Fruit fly (Drosophila melanogaster) whole organism, pupa: ENCODE results near the gene TwdlH.

ENCODE experiments used
- CG10348 ChIP-seq: fragments of 200-800 bp; sonication (Bioruptor generic); IDR thresholded peaks from 2 replicates; pipeline ENCODE4 v1.3.6; 2022; ENCODE audit warnings: missing biosample characterization, missing genetic modification characterization
- CG12605 ChIP-seq: fragments of 200-800 bp; sonication (Bioruptor generic); IDR thresholded peaks from 2 replicates; pipeline ENCODE4 v1.3.6; 2022; ENCODE audit warnings: missing biosample characterization, missing genetic modification characterization
- CG13204 ChIP-seq: fragments of 200-800 bp; sonication (Bioruptor generic); optimal IDR thresholded peaks from 2 replicates; lab custom pipeline; 2018; ENCODE audit warnings: missing biosample characterization, mild to moderate bottlenecking, missing genetic modification characterization, moderate library complexity
- CG14655 ChIP-seq: fragments of 200-800 bp; sonication (Bioruptor generic); optimal IDR thresholded peaks from 3 replicates; lab custom pipeline; 2017; ENCODE audit warnings: mild to moderate bottlenecking, missing biosample characterization, missing genetic modification reagents, missing genetic modification characterization
- CG15710 ChIP-seq: fragments of 200-800 bp; sonication (Bioruptor generic); optimal IDR thresholded peaks from 2 replicates; lab custom pipeline; 2018; ENCODE audit warnings: missing biosample characterization, mild to moderate bottlenecking, missing genetic modification characterization, moderate library complexity
- CG17806 ChIP-seq: fragments of 200-800 bp; sonication (Bioruptor generic); optimal IDR thresholded peaks from 2 replicates; lab custom pipeline; 2018; ENCODE audit warnings: missing biosample characterization, mild to moderate bottlenecking, missing genetic modification characterization, moderate library complexity
- CG32121 ChIP-seq: fragments of 200-800 bp; sonication (Bioruptor generic); IDR thresholded peaks from 2 replicates; pipeline ENCODE4 v1.3.6; 2022; ENCODE audit warnings: missing biosample characterization, missing genetic modification characterization
- CG34367 ChIP-seq: fragments of 200-800 bp; sonication (Bioruptor generic); optimal IDR thresholded peaks from 2 replicates; lab custom pipeline; 2018; ENCODE audit warnings: missing biosample characterization, mild to moderate bottlenecking, missing genetic modification characterization
- CG4496 ChIP-seq: fragments of 200-800 bp; sonication (Bioruptor generic); IDR thresholded peaks from 3 replicates; pipeline ENCODE4 v1.3.6; 2022; ENCODE audit warnings: missing biosample characterization, missing genetic modification characterization
- CG8159 ChIP-seq: fragments of 200-800 bp; sonication (Bioruptor generic); optimal IDR thresholded peaks from 3 replicates; lab custom pipeline; 2018; ENCODE audit warnings: missing biosample characterization, mild to moderate bottlenecking, missing genetic modification characterization, moderate library complexity
- CG8301 ChIP-seq: fragments of 200-800 bp; sonication (Bioruptor generic); optimal IDR thresholded peaks from 2 replicates; lab custom pipeline; 2018; ENCODE audit warnings: missing biosample characterization, mild to moderate bottlenecking, missing genetic modification characterization
- CG9948 ChIP-seq: fragments of 200-800 bp; sonication (Bioruptor generic); optimal IDR thresholded peaks from 2 replicates; lab custom pipeline; 2018; ENCODE audit warnings: missing biosample characterization, mild to moderate bottlenecking, missing genetic modification characterization, moderate library complexity
- D1 ChIP-seq: fragments of 200-800 bp; sonication (Bioruptor generic); optimal IDR thresholded peaks from 2 replicates; lab custom pipeline; 2018; ENCODE audit warnings: missing biosample characterization, mild to moderate bottlenecking, missing genetic modification characterization, moderate library complexity
- EcR ChIP-seq: fragments of 200-800 bp; sonication (Bioruptor generic); optimal IDR thresholded peaks from 3 replicates; lab custom pipeline; 2019; ENCODE audit warnings: missing biosample characterization, missing genetic modification characterization, mild to moderate bottlenecking, moderate library complexity, missing genetic modification reagents
- Ets98B ChIP-seq: fragments of 200-800 bp; sonication (Bioruptor generic); IDR thresholded peaks from 2 replicates; pipeline ENCODE4 v1.3.6; 2022; ENCODE audit warnings: missing biosample characterization, missing genetic modification characterization
- Pif1A ChIP-seq: fragments of 200-800 bp; sonication (Bioruptor generic); optimal IDR thresholded peaks from 3 replicates; lab custom pipeline; 2016; ENCODE audit warnings: missing biosample characterization, missing genetic modification characterization
- Pif1B ChIP-seq: fragments of 200-800 bp; sonication (Bioruptor generic); optimal IDR thresholded peaks from 3 replicates; lab custom pipeline; 2016; ENCODE audit warnings: missing biosample characterization, missing genetic modification characterization
- Snoo ChIP-seq: fragments of 200-800 bp; sonication (Bioruptor generic); optimal IDR thresholded peaks from 3 replicates; lab custom pipeline; 2017; ENCODE audit warnings: missing biosample characterization, mild to moderate bottlenecking, missing genetic modification characterization, inconsistent platforms
- fd96Ca ChIP-seq: fragments of 200-800 bp; sonication (Bioruptor generic); IDR thresholded peaks from 3 replicates; pipeline ENCODE4 v1.3.6; 2022; ENCODE audit warnings: missing biosample characterization, missing genetic modification characterization
- gl ChIP-seq: fragments of 200-800 bp; sonication (Bioruptor generic); optimal IDR thresholded peaks from 2 replicates; lab custom pipeline; 2018; ENCODE audit warnings: missing biosample characterization, mild to moderate bottlenecking, missing genetic modification characterization
- rn ChIP-seq: fragments of 200-800 bp; sonication (Bioruptor generic); IDR thresholded peaks from 2 replicates; pipeline ENCODE4 v1.3.6; 2022; ENCODE audit warnings: missing biosample characterization, missing genetic modification characterization

TwdlH gene

dm6 chr3R:26633010-26633409, 522 bp upstream of the TwdlH start:
- TF ChIP-seq Ets98B (no peak), CG10348 (GFP tag; lab: Robert Waterston, UW) (no peak)
- TF ChIP-seq, all 21 proteins: peak for 0

dm6 chr3R:26634585-26634984, 1.1 kb downstream of the TwdlH start, which contains the start of gene TwdlR:
Gene TwdlR (plus strand): TSS chr3R:26634885.
- TF ChIP-seq Snoo (no peak), CG13204 (GFP tag; lab: Kevin White, UChicago) (no peak), Pif1A (GFP tag; lab: Kevin White, UChicago) (no peak), CG10348 (GFP tag; lab: Robert Waterston, UW) (no peak), CG8301 (no peak), Ets98B (no peak), CG4496 (no peak), CG32121 (GFP tag; lab: Robert Waterston, UW) (no peak), CG15710 (no peak)

dm6 chr3R:26636388-26636787, 2.9 kb downstream of the TwdlH start, which contains the start of gene TwdlS:
Gene TwdlS (plus strand): TSS chr3R:26636688.
- TF ChIP-seq CG14655 (GFP tag; lab: Kevin White, UChicago): no peak
- no peak for TF ChIP-seq CG9948 (tag; lab: Kevin White, UChicago)
- no peak for TF ChIP-seq rn (GFP tag; lab: Robert Waterston, UW)
- TF ChIP-seq Pif1B (GFP tag; lab: Kevin White, UChicago): no peak
- no peak for TF ChIP-seq CG8159 (tag; lab: Kevin White, UChicago)
- TF ChIP-seq CG15710: no peak
- TF ChIP-seq CG32121 (GFP tag; lab: Robert Waterston, UW): no peak
- no peak for TF ChIP-seq CG17806 (tag; lab: Kevin White, UChicago)
- TF ChIP-seq Snoo: no peak
- no peak for TF ChIP-seq D1 (tag; lab: Kevin White, UChicago)
- TF ChIP-seq CG13204 (GFP tag; lab: Kevin White, UChicago): no peak
- TF ChIP-seq Pif1A (GFP tag; lab: Kevin White, UChicago): no peak
- no peak for TF ChIP-seq CG12605
- TF ChIP-seq fd96Ca (GFP tag; lab: Robert Waterston, UW): no peak
- no peak for TF ChIP-seq Ets98B
- no peak for TF ChIP-seq EcR (GFP tag; lab: Kevin White, UChicago)
- TF ChIP-seq gl: no peak
- no peak for TF ChIP-seq CG34367 (tag; lab: Kevin White, UChicago)

dm6 chr3R:26639503-26640075, 6.1 kb downstream of the TwdlH start, which contains the start of gene TwdlD:
Gene TwdlD (plus strand): TSS chr3R:26640025.
- TF ChIP-seq CG17806 (tag; lab: Kevin White, UChicago) (no peak), fd96Ca (GFP tag; lab: Robert Waterston, UW) (no peak), Pif1A (GFP tag; lab: Kevin White, UChicago) (no peak), CG15710 (no peak), EcR (GFP tag; lab: Kevin White, UChicago) (no peak), Pif1B (GFP tag; lab: Kevin White, UChicago) (no peak), CG10348 (GFP tag; lab: Robert Waterston, UW) (no peak), gl (no peak), CG8159 (tag; lab: Kevin White, UChicago) (no peak), CG32121 (GFP tag; lab: Robert Waterston, UW) (no peak), CG4496 (no peak), CG13204 (GFP tag; lab: Kevin White, UChicago) (no peak), CG12605 (no peak), CG9948 (tag; lab: Kevin White, UChicago) (no peak), CG34367 (tag; lab: Kevin White, UChicago) (no peak), CG14655 (GFP tag; lab: Kevin White, UChicago) (no peak), Ets98B (no peak)
- TF ChIP-seq, all 21 proteins: peak for 0

dm6 chr3R:26654594-26654993, 21.1 kb downstream of the TwdlH start:
- TF ChIP-seq Snoo (no peak), CG17806 (tag; lab: Kevin White, UChicago) (no peak), CG13204 (GFP tag; lab: Kevin White, UChicago) (no peak), CG32121 (GFP tag; lab: Robert Waterston, UW) (no peak), CG14655 (GFP tag; lab: Kevin White, UChicago) (peak; percentile 41), Pif1A (GFP tag; lab: Kevin White, UChicago) (peak; percentile 4), fd96Ca (GFP tag; lab: Robert Waterston, UW) (peak; percentile 70; the same call in 2 of the 3 replicates), CG8159 (tag; lab: Kevin White, UChicago) (peak; percentile 6), CG4496 (peak; percentile 42; the same call in 1 of the 3 replicates)

- TF ChIP-seq CG34367 (tag; lab: Kevin White, UChicago): no peak
- TF ChIP-seq CG13204 (GFP tag; lab: Kevin White, UChicago): no peak
- no peak for TF ChIP-seq CG10348 (GFP tag; lab: Robert Waterston, UW)
- no peak for TF ChIP-seq D1 (tag; lab: Kevin White, UChicago)
- no peak for TF ChIP-seq CG32121 (GFP tag; lab: Robert Waterston, UW)
- no peak for TF ChIP-seq CG12605
- no peak for TF ChIP-seq CG17806 (tag; lab: Kevin White, UChicago)
- TF ChIP-seq Snoo: no peak
- TF ChIP-seq CG15710: no peak
- TF ChIP-seq EcR (GFP tag; lab: Kevin White, UChicago): no peak
- TF ChIP-seq, all 21 proteins: peak for 0
Observed at dm6 chr3R:26655416-26655945, 21.9 kb downstream of the TwdlH start.
